Worm (Caenorhabditis elegans) whole organism, L4 larva: ENCODE data around the gene Y65A5A.24.

Experiments used
- D1046.2 ChIP-seq: fragments of 200-800 bp; sonication (Bioruptor generic); IDR thresholded peaks from 2 replicates; pipeline ENCODE4 v1.3.6; 2022; ENCODE audit warnings: missing genetic modification characterization, missing compliant biosample characterization
- F10B5.3 ChIP-seq: sonication (generic microtip); optimal IDR thresholded peaks from 2 replicates; lab custom pipeline; 2016; ENCODE audit warnings: mild to moderate bottlenecking, missing genetic modification characterization, missing compliant biosample characterization
- R02D3.7 ChIP-seq: fragments of 150-350 bp; sonication (generic microtip); optimal IDR thresholded peaks from 3 replicates; lab custom pipeline; 2014; ENCODE audit warnings: missing biosample characterization, missing genetic modification characterization
- Y5F2A.4 ChIP-seq: fragments of 200-800 bp; sonication (Bioruptor generic); optimal IDR thresholded peaks from 2 replicates; lab custom pipeline; 2018; ENCODE audit warnings: mild to moderate bottlenecking, missing genetic modification characterization, missing compliant biosample characterization
- Y75B8A.6 ChIP-seq: fragments of 200-800 bp; sonication (Bioruptor generic); IDR thresholded peaks from 2 replicates; pipeline ENCODE4 v1.3.6; 2022; ENCODE audit warnings: missing genetic modification reagents, missing genetic modification characterization, missing compliant biosample characterization
- ZK337.2 ChIP-seq: fragments of 200-800 bp; sonication (Bioruptor generic); IDR thresholded peaks from 2 replicates; pipeline ENCODE4 v1.3.6; 2022; ENCODE audit warnings: missing genetic modification reagents, missing genetic modification characterization, missing compliant biosample characterization
- ZK546.5 ChIP-seq, 2 experiments: sonication (generic microtip); optimal IDR thresholded peaks; 2 replicates each; lab custom pipeline; 2017; ENCODE audit warnings: missing biosample characterization in 2 of 2, missing genetic modification characterization in 2 of 2
- aly-2 ChIP-seq: sonication (generic microtip); optimal IDR thresholded peaks from 2 replicates; lab custom pipeline; 2018; ENCODE audit warnings: missing biosample characterization, missing genetic modification characterization
- ama-1 ChIP-seq: fragments of 150-350 bp; optimal IDR thresholded peaks from 2 replicates; lab custom pipeline; 2014; ENCODE audit warnings: inconsistent platforms, mixed read lengths
- arid-1 ChIP-seq: fragments of 200-800 bp; sonication (Bioruptor generic); conservative IDR thresholded peaks from 2 replicates; pipeline ENCODE4 v1.3.6; 2022; ENCODE audit warnings: missing genetic modification reagents, missing genetic modification characterization, missing compliant biosample characterization
- attf-4 ChIP-seq: sonication (generic microtip); optimal IDR thresholded peaks from 3 replicates; lab custom pipeline; 2017; ENCODE audit warnings: missing biosample characterization, missing genetic modification characterization
- ceh-32 ChIP-seq: sonication (generic microtip); optimal IDR thresholded peaks from 2 replicates; lab custom pipeline; 2016; ENCODE audit warnings: mild to moderate bottlenecking, missing genetic modification characterization, missing compliant biosample characterization; ENCODE audit not compliant: poor library complexity
- ceh-82 ChIP-seq: sonication (generic microtip); optimal IDR thresholded peaks from 2 replicates; lab custom pipeline; 2017; ENCODE audit warnings: missing biosample characterization, missing genetic modification characterization
- ces-1 ChIP-seq: fragments of 150-350 bp; sonication (generic microtip); optimal IDR thresholded peaks from 4 replicates; lab custom pipeline; 2014; ENCODE audit warnings: missing biosample characterization, missing genetic modification reagents, missing genetic modification characterization
- cey-2 ChIP-seq: sonication (generic microtip); optimal IDR thresholded peaks from 3 replicates; lab custom pipeline; 2017; ENCODE audit warnings: missing genetic modification characterization, mild to moderate bottlenecking, missing compliant biosample characterization, antibody characterized with exemption, borderline replicate concordance; ENCODE audit not compliant: insufficient read depth
- daf-12 ChIP-seq: fragments of 150-350 bp; optimal IDR thresholded peaks from 2 replicates; lab custom pipeline; 2014; ENCODE audit warnings: missing biosample characterization, missing genetic modification reagents, missing genetic modification characterization
- daf-16 ChIP-seq, 3 experiments: sonication (generic microtip); optimal IDR thresholded peaks; 2 replicates each; lab custom pipeline; 2016 to 2017; ENCODE audit warnings: missing genetic modification characterization in 3 of 3, missing genetic modification reagents in 3 of 3, mild to moderate bottlenecking in 2 of 3, missing compliant biosample characterization in 2 of 3, missing biosample characterization in 1 of 3, moderate library complexity in 1 of 3
- dmd-6 ChIP-seq: fragments of 200-800 bp; sonication (Bioruptor generic); IDR thresholded peaks from 2 replicates; pipeline ENCODE4 v1.3.6; 2022; ENCODE audit warnings: missing genetic modification reagents, missing genetic modification characterization, missing compliant biosample characterization
- dmd-8 ChIP-seq: fragments of 200-800 bp; sonication (Bioruptor generic); IDR thresholded peaks from 2 replicates; pipeline ENCODE4 v1.3.6; 2022; ENCODE audit warnings: missing genetic modification characterization, missing compliant biosample characterization
- dmd-9 ChIP-seq: fragments of 200-800 bp; sonication (Bioruptor generic); IDR thresholded peaks from 2 replicates; pipeline ENCODE4 v1.3.6; 2022; ENCODE audit warnings: missing genetic modification reagents, missing genetic modification characterization, missing compliant biosample characterization
- duxl-1 ChIP-seq: sonication (generic microtip); optimal IDR thresholded peaks from 2 replicates; lab custom pipeline; 2016; ENCODE audit warnings: mild to moderate bottlenecking, missing genetic modification characterization, moderate library complexity, missing compliant biosample characterization; ENCODE audit not compliant: poor library complexity
- dve-1 ChIP-seq: sonication (generic microtip); optimal IDR thresholded peaks from 2 replicates; lab custom pipeline; 2017; ENCODE audit warnings: antibody characterized with exemption, mild to moderate bottlenecking, missing genetic modification characterization, missing compliant biosample characterization; ENCODE audit not compliant: insufficient read depth
- egl-43 ChIP-seq: fragments of 200-800 bp; sonication (Bioruptor generic); IDR thresholded peaks from 2 replicates; pipeline ENCODE4 v1.3.6; 2022; ENCODE audit warnings: missing genetic modification reagents, missing genetic modification characterization, missing compliant biosample characterization
- lim-7 ChIP-seq: fragments of 200-800 bp; sonication (Bioruptor generic); IDR thresholded peaks from 2 replicates; pipeline ENCODE4 v1.3.6; 2022; ENCODE audit warnings: missing genetic modification characterization, missing compliant biosample characterization
- lin-38 ChIP-seq: fragments of 200-800 bp; sonication (Bioruptor generic); IDR thresholded peaks from 2 replicates; pipeline ENCODE4 v1.3.6; 2022; ENCODE audit warnings: missing genetic modification reagents, missing genetic modification characterization, missing compliant biosample characterization
- lin-39 ChIP-seq: fragments of 150-350 bp; optimal IDR thresholded peaks from 2 replicates; lab custom pipeline; 2014; ENCODE audit warnings: missing biosample characterization, missing genetic modification reagents, missing genetic modification characterization
- lir-3 ChIP-seq: sonication (generic microtip); optimal IDR thresholded peaks from 2 replicates; lab custom pipeline; 2016; ENCODE audit warnings: mild to moderate bottlenecking, missing genetic modification characterization, missing compliant biosample characterization
- lsy-2 ChIP-seq, 2 experiments: fragments of 150-350 bp in 1 of 2; sonication (generic microtip) in 1 of 2; optimal IDR thresholded peaks; 2 replicates each; lab custom pipeline; 2014 to 2017; ENCODE audit warnings: missing biosample characterization in 2 of 2, missing genetic modification characterization in 2 of 2
- madf-5 ChIP-seq, 2 experiments: fragments of 200-800 bp; sonication (Bioruptor generic); IDR thresholded peaks; 2 replicates each; pipeline ENCODE4 v1.3.6; 2022; ENCODE audit warnings: missing compliant biosample characterization in 2 of 2, missing genetic modification characterization in 2 of 2
- madf-9 ChIP-seq: fragments of 200-800 bp; sonication (Bioruptor generic); conservative IDR thresholded peaks from 2 replicates; pipeline ENCODE4 v1.3.6; 2022; ENCODE audit warnings: missing genetic modification reagents, missing genetic modification characterization, missing compliant biosample characterization
- mdl-1 ChIP-seq, 2 experiments: fragments of 150-350 bp in 1 of 2; sonication (generic microtip) in 1 of 2; optimal IDR thresholded peaks; 2 replicates each; lab custom pipeline; 2014 to 2017; ENCODE audit warnings: missing biosample characterization in 2 of 2, missing genetic modification characterization in 2 of 2
- mes-2 ChIP-seq: sonication (generic microtip); optimal IDR thresholded peaks from 2 replicates; lab custom pipeline; 2016; ENCODE audit warnings: missing genotype, mild to moderate bottlenecking, missing genetic modification characterization, missing compliant biosample characterization; ENCODE audit not compliant: poor library complexity, severe bottlenecking
- mxl-2 ChIP-seq: fragments of 200-800 bp; sonication (Bioruptor generic); conservative IDR thresholded peaks from 2 replicates; pipeline ENCODE4 v1.3.6; 2022; ENCODE audit warnings: missing genetic modification reagents, missing genetic modification characterization, missing compliant biosample characterization
- mxl-3 ChIP-seq: fragments of 200-800 bp; sonication (Bioruptor generic); optimal IDR thresholded peaks from 2 replicates; lab custom pipeline; 2018; ENCODE audit warnings: mild to moderate bottlenecking, missing genetic modification characterization, missing compliant biosample characterization
- nhr-102 ChIP-seq: sonication (generic microtip); optimal IDR thresholded peaks from 2 replicates; lab custom pipeline; 2016; ENCODE audit warnings: mild to moderate bottlenecking, missing genetic modification characterization, moderate library complexity, missing compliant biosample characterization
- nhr-237 ChIP-seq: sonication (generic microtip); optimal IDR thresholded peaks from 2 replicates; lab custom pipeline; 2017; ENCODE audit warnings: missing biosample characterization, missing genetic modification characterization
- nhr-25 ChIP-seq: sonication (generic microtip); optimal IDR thresholded peaks from 2 replicates; lab custom pipeline; 2017; ENCODE audit warnings: missing genetic modification characterization, mild to moderate bottlenecking, missing compliant biosample characterization, antibody characterized with exemption, moderate library complexity, borderline replicate concordance; ENCODE audit not compliant: insufficient read depth
- pha-4 ChIP-seq, 2 experiments: fragments of 150-350 bp in 1 of 2; fragments of 200-800 bp in 1 of 2; sonication (Bioruptor generic) in 1 of 2; IDR thresholded peaks in 1 of 2; optimal IDR thresholded peaks in 1 of 2; 2 replicates each; pipeline versions ENCODE4 v1.3.6 to Lab custom; 2014 to 2022; ENCODE audit warnings: missing genetic modification characterization in 2 of 2, missing genetic modification reagents in 2 of 2, missing biosample characterization in 1 of 2, missing compliant biosample characterization in 1 of 2
- rbr-2 ChIP-seq: sonication (generic microtip); optimal IDR thresholded peaks from 2 replicates; lab custom pipeline; 2016; ENCODE audit warnings: missing genotype, missing genetic modification characterization, missing compliant biosample characterization
- saeg-2 ChIP-seq: fragments of 200-800 bp; sonication (Bioruptor generic); IDR thresholded peaks from 2 replicates; pipeline ENCODE4 v1.3.6; 2022; ENCODE audit warnings: missing genetic modification reagents, missing genetic modification characterization, missing compliant biosample characterization
- snpc-1.2 ChIP-seq: fragments of 200-800 bp; sonication (Bioruptor generic); IDR thresholded peaks from 2 replicates; pipeline ENCODE4 v1.3.6; 2022; ENCODE audit warnings: missing genetic modification reagents, missing genetic modification characterization, missing compliant biosample characterization
- snpc-4 ChIP-seq: fragments of 150-350 bp; optimal IDR thresholded peaks from 2 replicates; lab custom pipeline; 2014; ENCODE audit warnings: missing biosample characterization, missing genetic modification characterization
- spr-3 ChIP-seq: fragments of 200-800 bp; sonication (Bioruptor generic); optimal IDR thresholded peaks from 2 replicates; lab custom pipeline; 2018; ENCODE audit warnings: mild to moderate bottlenecking, missing genetic modification characterization, missing compliant biosample characterization
- vab-7 ChIP-seq: fragments of 200-800 bp; sonication (Bioruptor generic); IDR thresholded peaks from 2 replicates; pipeline ENCODE4 v1.3.6; 2022; ENCODE audit warnings: missing genetic modification reagents, missing genetic modification characterization, missing compliant biosample characterization
- zfp-2 ChIP-seq: sonication (generic microtip); optimal IDR thresholded peaks from 2 replicates; lab custom pipeline; 2016; ENCODE audit warnings: mild to moderate bottlenecking, missing genetic modification characterization, missing compliant biosample characterization
- zfp-3 ChIP-seq: fragments of 200-800 bp; sonication (Bioruptor generic); conservative IDR thresholded peaks from 2 replicates; pipeline ENCODE4 v1.3.6; 2022; ENCODE audit warnings: missing genetic modification reagents, missing genetic modification characterization, missing compliant biosample characterization
- ztf-7 ChIP-seq: fragments of 150-350 bp; optimal IDR thresholded peaks from 2 replicates; lab custom pipeline; 2014; ENCODE audit warnings: missing biosample characterization, missing genetic modification characterization

Y65A5A.24 gene

ce11 chrIV:16388856-16389461, 4.8 kb upstream of the Y65A5A.24 start (continued):
- TF ChIP-seq spr-3 (GFP tag; lab: Kevin White, UChicago), result peak; percentile 66
- TF ChIP-seq snpc-1.2 (GFP tag; lab: Robert Waterston, UW), result peak; percentile 99
- no peak for TF ChIP-seq lin-39 (tag; lab: Kevin White, UChicago)
- TF ChIP-seq mxl-2 (GFP tag; lab: Robert Waterston, UW), result 0 out of 2 replicates have a peak, but pooled peaks have one; percentile 37
- TF ChIP-seq F10B5.3, result peak; percentile 44
- peak; percentile 93 for TF ChIP-seq egl-43
- TF ChIP-seq aly-2, result no peak
- TF ChIP-seq daf-12, result no peak
- TF ChIP-seq nhr-237 (tag; lab: Kevin White, UChicago), result no peak
- TF ChIP-seq vab-7 (GFP tag; lab: Robert Waterston, UW), result peak; percentile 62
- TF ChIP-seq lin-38 (GFP tag; lab: Robert Waterston, UW), result peak; percentile 99
- TF ChIP-seq pha-4 (GFP tag; IDR thresholded peaks at IDR 0.05; lab: Robert Waterston, UW), result peak; percentile 82; the same call in 1 of the 2 replicates
- no peak for TF ChIP-seq pha-4 (tag; optimal IDR thresholded peaks at IDR 0.05; lab: Kevin White, UChicago)
- TF ChIP-seq Y75B8A.6 (GFP tag; lab: Robert Waterston, UW), result no peak
- TF ChIP-seq ceh-32, result no peak
- no peak for TF ChIP-seq ZK337.2 (GFP tag; lab: Robert Waterston, UW)
- TF ChIP-seq nhr-102 (tag; lab: Kevin White, UChicago), result peak; percentile 76
- TF ChIP-seq madf-5 (GFP tag; IDR thresholded peaks at IDR 0.05; lab: Robert Waterston, UW), result 0 out of 4 replicates have a peak, but pooled peaks of 1 of the 2 experiments have one; percentile 50
- peak; percentile 50 to 55 for TF ChIP-seq daf-16 (GFP tag; optimal IDR thresholded peaks at IDR 0.05; lab: Kevin White, UChicago)
- peak; percentile 79 for TF ChIP-seq daf-16 (tag; optimal IDR thresholded peaks at IDR 0.05; lab: Kevin White, UChicago)
- TF ChIP-seq attf-4 (tag; lab: Kevin White, UChicago), result no peak
- peak; percentile 71 for TF ChIP-seq dmd-6 (GFP tag; lab: Robert Waterston, UW)
- TF ChIP-seq ama-1, result no peak
- peak; percentile 72 for TF ChIP-seq lir-3 (tag; lab: Kevin White, UChicago)
- TF ChIP-seq ceh-82 (tag; lab: Kevin White, UChicago), result no peak
- peak; percentile 84 for TF ChIP-seq mes-2 (tag; lab: Kevin White, UChicago)
- TF ChIP-seq Y5F2A.4, result peak; percentile 76
- TF ChIP-seq dmd-9 (GFP tag; lab: Robert Waterston, UW), result 0 out of 2 replicates have a peak, but pooled peaks have one; percentile 46
- TF ChIP-seq dmd-8 (GFP tag; lab: Robert Waterston, UW), result peak; percentile 93
- TF ChIP-seq R02D3.7 (tag; lab: Kevin White, UChicago), result no peak
- peak in 1 of 2 experiments; percentile 18 for TF ChIP-seq mdl-1 (tag; optimal IDR thresholded peaks at IDR 0.05; lab: Kevin White, UChicago)
- TF ChIP-seq zfp-3 (GFP tag; lab: Robert Waterston, UW), result no peak
- peak; percentile 37 for TF ChIP-seq ztf-7
- TF ChIP-seq D1046.2 (GFP tag; lab: Robert Waterston, UW), result peak; percentile 83; the same call in 1 of the 2 replicates
- TF ChIP-seq zfp-2 (tag; lab: Kevin White, UChicago), result peak; percentile 55
- TF ChIP-seq ZK546.5 (tag; optimal IDR thresholded peaks at IDR 0.05; lab: Kevin White, UChicago), result no peak
- peak in 1 of 2 experiments; percentile 65 for TF ChIP-seq lsy-2 (tag; optimal IDR thresholded peaks at IDR 0.05; lab: Kevin White, UChicago)
- TF ChIP-seq lim-7, result peak; percentile 85
- peak; percentile 67 for TF ChIP-seq duxl-1 (tag; lab: Kevin White, UChicago)
- peak; percentile 75 for TF ChIP-seq rbr-2 (tag; lab: Kevin White, UChicago)
- TF ChIP-seq mxl-3 (GFP tag; lab: Kevin White, UChicago), result peak; percentile 53
- 0 out of 2 replicates have a peak, but pooled peaks have one; percentile 33 for TF ChIP-seq madf-9 (GFP tag; lab: Robert Waterston, UW)
- TF ChIP-seq cey-2 (tag; lab: Kevin White, UChicago), result no peak
- TF ChIP-seq snpc-4 (tag; lab: Kevin White, UChicago), result peak; percentile 61
- TF ChIP-seq dve-1 (tag; lab: Kevin White, UChicago), result peak; percentile 73
- no peak for TF ChIP-seq nhr-25
- 0 out of 2 replicates have a peak, but pooled peaks have one; percentile 33 for TF ChIP-seq saeg-2 (GFP tag; lab: Robert Waterston, UW)
- TF ChIP-seq ces-1 (GFP tag; lab: Kevin White, UChicago), result no peak
- TF ChIP-seq arid-1 (GFP tag; lab: Robert Waterston, UW), result peak; percentile 86
